Fruit fly (Drosophila melanogaster): ENCODE measurements around the gene CG13073.

- TF ChIP-seq usp (GFP tag; optimal IDR thresholded peaks at IDR 0.05) (no peak), EcR (GFP tag; optimal IDR thresholded peaks at IDR 0.05) (no peak), psq (optimal IDR thresholded peaks at IDR 0.05) (no peak), pan (optimal IDR thresholded peaks at IDR 0.05) (no peak)
These were observed at the start of gene CG13073 for dm6 chr3L:16217203-16217602.
